Fruit fly (Drosophila melanogaster) whole organism, embryonic: ENCODE results near the gene dunk.

Experiments used
- Antp ChIP-seq: fragments of 200-800 bp; sonication (Bioruptor generic); optimal IDR thresholded peaks from 3 replicates; lab custom pipeline; 2016; ENCODE audit warnings: missing biosample characterization, missing genetic modification characterization
- B-H2 ChIP-seq: fragments of 200-800 bp; sonication (Bioruptor generic); optimal IDR thresholded peaks from 2 replicates; lab custom pipeline; 2018; ENCODE audit warnings: missing biosample characterization, mild to moderate bottlenecking, missing genetic modification characterization
- CG1024 ChIP-seq: fragments of 200-800 bp; sonication (Bioruptor generic); IDR thresholded peaks from 2 replicates; pipeline ENCODE4 v1.3.6; 2022; ENCODE audit warnings: missing biosample characterization, missing genetic modification characterization
- CG10462 ChIP-seq: fragments of 200-800 bp; sonication (Bioruptor generic); optimal IDR thresholded peaks from 2 replicates; lab custom pipeline; 2016; ENCODE audit warnings: missing biosample characterization, missing genetic modification characterization
- CG12391 ChIP-seq: fragments of 200-800 bp; sonication (Bioruptor generic); optimal IDR thresholded peaks from 3 replicates; lab custom pipeline; 2018; ENCODE audit warnings: missing biosample characterization, mild to moderate bottlenecking, missing genetic modification characterization, moderate library complexity
- CG17802 ChIP-seq: fragments of 200-800 bp; sonication (Bioruptor generic); optimal IDR thresholded peaks from 2 replicates; lab custom pipeline; 2018; ENCODE audit warnings: missing biosample characterization, mild to moderate bottlenecking, missing genetic modification characterization, moderate library complexity
- CG17829 ChIP-seq: fragments of 200-800 bp; optimal IDR thresholded peaks from 2 replicates; lab custom pipeline; 2019; ENCODE audit warnings: missing biosample characterization, mild to moderate bottlenecking, missing genetic modification characterization, moderate library complexity
- CG18262 ChIP-seq: fragments of 200-800 bp; optimal IDR thresholded peaks from 3 replicates; lab custom pipeline; 2019; ENCODE audit warnings: missing biosample characterization, mild to moderate bottlenecking, missing genetic modification characterization, moderate library complexity
- CG1832 ChIP-seq: fragments of 200-800 bp; sonication (Bioruptor generic); optimal IDR thresholded peaks from 2 replicates; lab custom pipeline; 2017; ENCODE audit warnings: missing biosample characterization, mild to moderate bottlenecking, missing genetic modification characterization, inconsistent platforms
- CG18764 ChIP-seq: fragments of 200-800 bp; sonication (Bioruptor generic); optimal IDR thresholded peaks from 3 replicates; lab custom pipeline; 2016; ENCODE audit warnings: missing biosample characterization, missing genetic modification characterization
- CG34376 ChIP-seq: fragments of 200-800 bp; sonication (Bioruptor generic); optimal IDR thresholded peaks from 2 replicates; lab custom pipeline; 2018; ENCODE audit warnings: missing biosample characterization, mild to moderate bottlenecking, missing genetic modification characterization
- CG34422 ChIP-seq: fragments of 200-800 bp; sonication (Bioruptor generic); IDR thresholded peaks from 3 replicates; pipeline ENCODE4 v1.3.6; 2022; ENCODE audit warnings: missing biosample characterization, missing genetic modification characterization
- CG4617 ChIP-seq: fragments of 200-800 bp; sonication (Bioruptor generic); optimal IDR thresholded peaks from 3 replicates; lab custom pipeline; 2016; ENCODE audit warnings: missing biosample characterization, missing genetic modification characterization, borderline replicate concordance
- CG4707 ChIP-seq: fragments of 200-800 bp; sonication (Bioruptor generic); optimal IDR thresholded peaks from 2 replicates; lab custom pipeline; 2018; ENCODE audit warnings: missing biosample characterization, mild to moderate bottlenecking, missing genetic modification characterization, moderate library complexity
- CG5953 ChIP-seq: fragments of 200-800 bp; sonication (Bioruptor generic); IDR thresholded peaks from 2 replicates; pipeline ENCODE4 v1.3.6; 2022; ENCODE audit warnings: missing biosample characterization, missing genetic modification characterization
- CG6683 ChIP-seq: fragments of 200-800 bp; sonication (Bioruptor generic); optimal IDR thresholded peaks from 2 replicates; lab custom pipeline; 2017; ENCODE audit warnings: missing biosample characterization, mild to moderate bottlenecking, missing genetic modification characterization, missing genetic modification reagents
- CG6689 ChIP-seq: fragments of 200-800 bp; sonication (Bioruptor generic); IDR thresholded peaks from 2 replicates; pipeline ENCODE4 v1.3.6; 2022; ENCODE audit warnings: missing biosample characterization, missing genetic modification characterization
- CG6813 ChIP-seq: fragments of 200-800 bp; sonication (Bioruptor generic); optimal IDR thresholded peaks from 2 replicates; lab custom pipeline; 2017; ENCODE audit warnings: missing biosample characterization, missing genetic modification characterization, mild to moderate bottlenecking, moderate library complexity, missing genetic modification reagents
- CG8290 ChIP-seq, 3 experiments: fragments of 200-800 bp; sonication (Bioruptor generic); optimal IDR thresholded peaks; 2 replicates each; lab custom pipeline; 2016 to 2019; ENCODE audit warnings: missing biosample characterization in 3 of 3, missing genetic modification characterization in 3 of 3, mild to moderate bottlenecking in 2 of 3, moderate library complexity in 1 of 3
- CG9727 ChIP-seq: fragments of 200-800 bp; sonication (Bioruptor generic); optimal IDR thresholded peaks from 3 replicates; lab custom pipeline; 2017; ENCODE audit warnings: missing biosample characterization, mild to moderate bottlenecking, missing genetic modification characterization
- CTCF ChIP-seq: fragments of 200-800 bp; sonication (Bioruptor generic); optimal IDR thresholded peaks from 2 replicates; lab custom pipeline; 2017; ENCODE audit warnings: missing biosample characterization, mild to moderate bottlenecking, missing genetic modification characterization, moderate library complexity
- D19A ChIP-seq: fragments of 200-800 bp; optimal IDR thresholded peaks from 3 replicates; lab custom pipeline; 2019; ENCODE audit warnings: missing biosample characterization, mild to moderate bottlenecking, missing genetic modification characterization, moderate library complexity
- Doc3 ChIP-seq: fragments of 200-800 bp; sonication (Bioruptor generic); IDR thresholded peaks from 3 replicates; pipeline ENCODE4 v1.3.6; 2022; ENCODE audit warnings: missing biosample characterization, missing genetic modification characterization; ENCODE audit not compliant: partially characterized antibody
- Elba2 ChIP-seq: fragments of 200-800 bp; sonication (Bioruptor generic); optimal IDR thresholded peaks from 3 replicates; lab custom pipeline; 2016; ENCODE audit warnings: missing biosample characterization, missing genetic modification characterization
- Gug ChIP-seq: fragments of 200-800 bp; sonication (Bioruptor generic); IDR thresholded peaks from 4 replicates; pipeline ENCODE4 v1.3.6; 2022; ENCODE audit warnings: missing biosample characterization, missing genetic modification characterization
- HmgD ChIP-seq: fragments of 200-800 bp; sonication (Bioruptor generic); optimal IDR thresholded peaks from 3 replicates; lab custom pipeline; 2016; ENCODE audit warnings: missing biosample characterization, missing genetic modification characterization
- Oaz ChIP-seq: fragments of 200-800 bp; sonication (Bioruptor generic); IDR thresholded peaks from 2 replicates; pipeline ENCODE4 v1.3.6; 2022; ENCODE audit warnings: missing biosample characterization, missing genetic modification characterization
- Ravus ChIP-seq: fragments of 200-800 bp; sonication (Bioruptor generic); IDR thresholded peaks from 2 replicates; pipeline ENCODE4 v1.3.6; 2022; ENCODE audit warnings: missing biosample characterization, missing genetic modification characterization
- Scr ChIP-seq: fragments of 200-800 bp; sonication (Bioruptor generic); IDR thresholded peaks from 2 replicates; pipeline ENCODE4 v1.3.6; 2022; ENCODE audit warnings: missing biosample characterization, missing genetic modification characterization; ENCODE audit not compliant: partially characterized antibody
- Sox102F ChIP-seq: fragments of 200-800 bp; sonication (Bioruptor generic); optimal IDR thresholded peaks from 2 replicates; lab custom pipeline; 2018; ENCODE audit warnings: missing biosample characterization, mild to moderate bottlenecking, missing genetic modification characterization, moderate library complexity
- Taf1 ChIP-seq: fragments of 200-800 bp; sonication (Bioruptor generic); IDR thresholded peaks from 2 replicates; pipeline ENCODE4 v1.3.6; 2022; ENCODE audit warnings: missing biosample characterization, missing genetic modification characterization
- Trl ChIP-seq, 3 experiments: fragments of >200 bp in 2 of 3; fragments of 200-800 bp in 1 of 3; sonication (Bioruptor generic) in 1 of 3; optimal IDR thresholded peaks; 2 replicates in 1 of 3; 3 replicates in 2 of 3; lab custom pipeline; 2016 to 2017; ENCODE audit warnings: missing biosample characterization in 1 of 3, missing genetic modification characterization in 1 of 3
- abd-A ChIP-seq: fragments of 200-800 bp; sonication (Bioruptor generic); optimal IDR thresholded peaks from 3 replicates; lab custom pipeline; 2019; ENCODE audit warnings: missing biosample characterization, mild to moderate bottlenecking, missing genetic modification characterization, moderate library complexity
- bsh ChIP-seq, 2 experiments: fragments of 200-800 bp; sonication (Bioruptor generic); optimal IDR thresholded peaks; 2 replicates each; lab custom pipeline; 2017 to 2018; ENCODE audit warnings: mild to moderate bottlenecking in 2 of 2, missing biosample characterization in 2 of 2, missing genetic modification characterization in 2 of 2, moderate library complexity in 1 of 2
- ci ChIP-seq: fragments of 200-800 bp; sonication (Bioruptor generic); IDR thresholded peaks from 3 replicates; pipeline ENCODE4 v1.3.6; 2022; ENCODE audit warnings: missing biosample characterization, missing genetic modification characterization
- crol ChIP-seq: fragments of 200-800 bp; sonication (Bioruptor generic); IDR thresholded peaks from 2 replicates; pipeline ENCODE4 v1.3.6; 2022; ENCODE audit warnings: missing biosample characterization, missing genetic modification characterization
- dati ChIP-seq: fragments of 200-800 bp; sonication (Bioruptor generic); IDR thresholded peaks from 2 replicates; pipeline ENCODE4 v1.3.6; 2022; ENCODE audit warnings: missing biosample characterization, missing genetic modification characterization
- ems ChIP-seq: fragments of 200-800 bp; sonication (Bioruptor generic); optimal IDR thresholded peaks from 3 replicates; lab custom pipeline; 2016; ENCODE audit warnings: missing biosample characterization, missing genetic modification characterization
- gem ChIP-seq: fragments of 200-800 bp; sonication (Bioruptor generic); optimal IDR thresholded peaks from 2 replicates; lab custom pipeline; 2019; ENCODE audit warnings: missing biosample characterization, mild to moderate bottlenecking, missing genetic modification characterization, moderate library complexity
- hkb ChIP-seq, 2 experiments: fragments of 200-800 bp in 1 of 2; fragments of >200 bp in 1 of 2; sonication (Bioruptor generic) in 1 of 2; IDR thresholded peaks in 1 of 2; optimal IDR thresholded peaks in 1 of 2; 2 replicates each; pipeline versions ENCODE4 v1.3.6 to Lab custom; 2017 to 2022; ENCODE audit warnings: missing biosample characterization in 1 of 2, missing genetic modification characterization in 1 of 2
- otp ChIP-seq: fragments of 200-800 bp; sonication (Bioruptor generic); IDR thresholded peaks from 3 replicates; pipeline ENCODE4, ENCODE4 v1.3.6; 2022; ENCODE audit warnings: missing biosample characterization, missing genetic modification characterization
- pan ChIP-seq, 4 experiments: fragments of >200 bp in 3 of 4; fragments of 200-800 bp in 1 of 4; sonication (Bioruptor generic) in 1 of 4; optimal IDR thresholded peaks in 3 of 4; IDR thresholded peaks in 1 of 4; 2 replicates each; pipeline versions ENCODE4 v1.3.6 to Lab custom; 2017 to 2022; ENCODE audit warnings: missing biosample characterization in 2 of 4, missing genetic modification characterization in 2 of 4, mixed read lengths in 1 of 4
- pfk ChIP-seq: fragments of 200-800 bp; sonication (Bioruptor generic); optimal IDR thresholded peaks from 2 replicates; lab custom pipeline; 2018; ENCODE audit warnings: missing biosample characterization, mild to moderate bottlenecking, missing genetic modification characterization, moderate library complexity
- psq ChIP-seq: fragments of 200-800 bp; sonication (Bioruptor generic); optimal IDR thresholded peaks from 2 replicates; lab custom pipeline; 2017; ENCODE audit warnings: missing biosample characterization, missing genetic modification characterization
- row ChIP-seq: fragments of 200-800 bp; sonication (Bioruptor generic); IDR thresholded peaks from 3 replicates; pipeline ENCODE4 v1.3.6; 2022; ENCODE audit warnings: missing biosample characterization, missing genetic modification characterization
- sc ChIP-seq, 3 experiments: fragments of >200 bp in 2 of 3; fragments of 200-800 bp in 1 of 3; sonication (Bioruptor generic) in 1 of 3; optimal IDR thresholded peaks; 2 replicates in 2 of 3; 3 replicates in 1 of 3; lab custom pipeline; 2017; ENCODE audit warnings: mild to moderate bottlenecking in 1 of 3, missing biosample characterization in 1 of 3, missing genetic modification characterization in 1 of 3, missing genetic modification reagents in 1 of 3
- scrt ChIP-seq: fragments of 200-800 bp; sonication (Bioruptor generic); optimal IDR thresholded peaks from 2 replicates; lab custom pipeline; 2018; ENCODE audit warnings: missing biosample characterization, mild to moderate bottlenecking, missing genetic modification characterization, moderate library complexity
- tio ChIP-seq: fragments of 200-800 bp; sonication (Bioruptor generic); optimal IDR thresholded peaks from 2 replicates; lab custom pipeline; 2017; ENCODE audit warnings: missing biosample characterization, missing genetic modification characterization, inconsistent platforms
- zfh2 ChIP-seq: fragments of 200-800 bp; sonication (Bioruptor generic); optimal IDR thresholded peaks from 2 replicates; lab custom pipeline; 2016; ENCODE audit warnings: missing biosample characterization, missing genetic modification characterization

dunk gene

dm6 chr2L:22168559-22169027 lies 17.2 kb downstream of the dunk start (continued):
- TF ChIP-seq CG8290 (GFP tag; optimal IDR thresholded peaks at IDR 0.05; lab: Kevin White, UChicago): no peak
- peak in 1 of 2 experiments; percentile 35 for TF ChIP-seq CG8290 (tag; optimal IDR thresholded peaks at IDR 0.05; lab: Kevin White, UChicago)
- TF ChIP-seq CTCF (GFP tag; lab: Kevin White, UChicago): no peak
- no peak for TF ChIP-seq ems (GFP tag; lab: Kevin White, UChicago)
- TF ChIP-seq CG6683: no peak
- TF ChIP-seq CG6813 (GFP tag; lab: Kevin White, UChicago): no peak
- no peak for TF ChIP-seq CG6689 (GFP tag; lab: Robert Waterston, UW)
- no peak for TF ChIP-seq crol (GFP tag; lab: Robert Waterston, UW)
- TF ChIP-seq CG10462 (GFP tag; lab: Kevin White, UChicago): no peak
- TF ChIP-seq CG12391 (tag; lab: Kevin White, UChicago): no peak
- TF ChIP-seq Elba2 (GFP tag; lab: Kevin White, UChicago): no peak
- TF ChIP-seq ci: no peak; the same call in 2 of the 3 replicates
- no peak for TF ChIP-seq pfk
- TF ChIP-seq hkb (optimal IDR thresholded peaks at IDR 0.05; lab: Kevin White, UChicago): no peak
- no peak for TF ChIP-seq hkb (GFP tag; IDR thresholded peaks at IDR 0.05; lab: Robert Waterston, UW)
- TF ChIP-seq psq (GFP tag; lab: Kevin White, UChicago): no peak
- TF ChIP-seq CG34422 (GFP tag; lab: Robert Waterston, UW): no peak; the same call in 2 of the 3 replicates
- no peak for TF ChIP-seq sc (optimal IDR thresholded peaks at IDR 0.05; lab: Kevin White, UChicago)
- no peak for TF ChIP-seq sc (GFP tag; optimal IDR thresholded peaks at IDR 0.05; lab: Kevin White, UChicago)
- TF ChIP-seq dati: no peak
- TF ChIP-seq B-H2 (GFP tag; lab: Kevin White, UChicago): peak; percentile 53
- peak; percentile 51 for TF ChIP-seq CG1832 (GFP tag; lab: Kevin White, UChicago)
- no peak for TF ChIP-seq CG4707
- TF ChIP-seq D19A (tag; lab: Kevin White, UChicago): no peak
- TF ChIP-seq bsh (GFP tag; optimal IDR thresholded peaks at IDR 0.05; lab: Kevin White, UChicago): no peak
- no peak for TF ChIP-seq abd-A (tag; lab: Kevin White, UChicago)
- no peak for TF ChIP-seq otp
- no peak for TF ChIP-seq Sox102F (GFP tag; lab: Kevin White, UChicago)
- no peak for TF ChIP-seq pan (optimal IDR thresholded peaks at IDR 0.05; lab: Kevin White, UChicago)
- TF ChIP-seq pan (GFP tag; optimal IDR thresholded peaks at IDR 0.05 in 1 of 2, IDR thresholded peaks at IDR 0.05 in 1 of 2): no peak
- no peak for TF ChIP-seq CG17829 (tag; lab: Kevin White, UChicago)
- no peak for TF ChIP-seq CG18262
- no peak for TF ChIP-seq scrt (GFP tag; lab: Kevin White, UChicago)
- peak; percentile 29 for TF ChIP-seq CG18764 (GFP tag; lab: Kevin White, UChicago)
- no peak for TF ChIP-seq Ravus (GFP tag; lab: Robert Waterston, UW)
- TF ChIP-seq row (GFP tag; lab: Robert Waterston, UW): no peak
- no peak for TF ChIP-seq CG5953 (GFP tag; lab: Robert Waterston, UW)
- TF ChIP-seq Gug (GFP tag; lab: Robert Waterston, UW): no peak
- TF ChIP-seq CG34376: peak; percentile 44
- TF ChIP-seq zfh2: peak; percentile 30
- TF ChIP-seq Antp (GFP tag; lab: Kevin White, UChicago): no peak
- TF ChIP-seq CG4617 (GFP tag; lab: Kevin White, UChicago): peak; percentile 73
- TF ChIP-seq Doc3 (GFP tag; lab: Robert Waterston, UW): no peak
- no peak for TF ChIP-seq CG17802 (tag; lab: Kevin White, UChicago)
- TF ChIP-seq HmgD (GFP tag; lab: Kevin White, UChicago): peak; percentile 33
- no peak for TF ChIP-seq tio
- no peak for TF ChIP-seq Trl (optimal IDR thresholded peaks at IDR 0.05; lab: Kevin White, UChicago)
- TF ChIP-seq Trl (GFP tag; optimal IDR thresholded peaks at IDR 0.05; lab: Kevin White, UChicago): no peak
- TF ChIP-seq CG1024 (GFP tag; lab: Robert Waterston, UW): no peak; the same call in 1 of the 2 replicates
- TF ChIP-seq CG9727: no peak
- no peak for TF ChIP-seq Scr (GFP tag; lab: Robert Waterston, UW)
- no peak for TF ChIP-seq gem
- TF ChIP-seq Taf1 (GFP tag; lab: Robert Waterston, UW): no peak
- TF ChIP-seq Oaz (GFP tag; lab: Robert Waterston, UW): no peak
